Worm (Caenorhabditis elegans): ENCODE results near the gene npr-26.
A peak's percentile ranks its signal among the peaks of the same experiment; 100 is the strongest.

npr-26 gene

DNA sequence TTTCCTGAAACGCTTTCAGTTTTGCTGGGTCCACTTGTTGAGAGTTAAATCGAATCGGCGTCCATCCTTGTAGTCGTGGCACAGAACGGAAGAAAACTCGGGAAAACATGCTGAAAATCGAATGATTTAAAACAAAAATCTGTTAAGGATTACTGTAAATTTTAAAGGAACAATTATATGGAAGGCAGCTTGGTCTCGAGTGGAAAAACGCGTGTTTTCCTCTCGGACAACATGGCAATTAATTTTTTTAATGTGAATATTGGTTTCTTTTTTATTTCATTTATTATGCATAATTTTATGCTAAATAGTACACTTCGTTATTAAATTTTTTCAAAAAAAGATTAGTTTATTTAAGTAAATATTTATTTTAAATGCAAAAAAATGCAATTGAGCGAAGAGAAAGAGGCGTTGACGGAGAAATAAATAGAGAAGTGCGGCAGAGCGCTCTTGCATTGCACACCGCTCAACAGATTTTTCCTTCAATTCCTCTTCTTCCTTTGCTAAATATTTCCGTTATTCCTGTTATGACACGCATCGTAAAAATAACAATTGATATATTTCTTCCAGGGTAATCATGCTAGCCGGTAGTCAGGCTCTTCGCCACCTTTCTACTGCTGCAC lies 37.5 kb downstream of the npr-26 start, which contains the start of the genes C30H6.9 and dlat-2 (continued):
- TF ChIP-seq lsy-2 (tag; optimal IDR thresholded peaks at IDR 0.05) (peak; percentile 19 to 50), efl-1 (optimal IDR thresholded peaks at IDR 0.05) (peak; percentile 20 to 25), efl-1 (GFP tag; optimal IDR thresholded peaks at IDR 0.05 in 1 of 2) (peak in 1 of 2 experiments; percentile 35), rnt-1 (tag; optimal IDR thresholded peaks at IDR 0.05) (no peak), nhr-76 (tag; optimal IDR thresholded peaks at IDR 0.05) (no peak), snu-23 (GFP tag; optimal IDR thresholded peaks at IDR 0.05) (peak; percentile 15), nhr-19 (GFP tag; conservative IDR thresholded peaks at IDR 0.05) (no peak), sup-37 (GFP tag; optimal IDR thresholded peaks at IDR 0.05) (no peak), dpl-1 (GFP tag; optimal IDR thresholded peaks at IDR 0.05) (peak in 2 of 3 experiments; percentile 21 to 49), nhr-84 (tag; optimal IDR thresholded peaks at IDR 0.05) (no peak), fkh-8 (tag; optimal IDR thresholded peaks at IDR 0.05) (no peak), C16A3.4 (tag; optimal IDR thresholded peaks at IDR 0.05) (peak; percentile 11)

DNA sequence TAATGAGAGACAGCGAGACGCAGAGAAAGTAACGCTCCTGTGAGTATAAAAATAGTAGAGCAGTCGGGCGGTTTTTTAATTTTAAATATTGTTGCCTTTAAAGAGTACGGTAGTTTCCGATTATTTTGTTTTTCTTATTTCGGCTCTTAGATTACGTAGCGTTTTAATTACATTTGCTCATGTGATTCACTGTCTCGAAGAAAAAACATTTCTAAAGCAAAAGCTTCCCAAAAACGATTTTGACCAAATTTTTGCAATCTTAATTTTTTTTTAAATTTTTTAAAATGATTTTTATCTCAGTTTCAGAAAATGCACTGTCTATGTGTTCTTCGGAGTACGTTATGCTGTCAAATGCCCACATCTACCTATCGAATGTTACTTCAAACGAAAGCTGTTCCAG lies 41.5 kb downstream of the npr-26 start, which contains the start of gene haf-1:
Gene haf-1 (plus strand): TSS at position 301 of the 400 bp plus-strand sequence.
- no peak for TF ChIP-seq efl-1 (optimal IDR thresholded peaks at IDR 0.05)
- peak in 1 of 2 experiments; percentile 13 for TF ChIP-seq efl-1 (GFP tag; optimal IDR thresholded peaks at IDR 0.05 in 1 of 2)
- TF ChIP-seq ceh-63 (GFP tag; optimal IDR thresholded peaks at IDR 0.05) = no peak

DNA sequence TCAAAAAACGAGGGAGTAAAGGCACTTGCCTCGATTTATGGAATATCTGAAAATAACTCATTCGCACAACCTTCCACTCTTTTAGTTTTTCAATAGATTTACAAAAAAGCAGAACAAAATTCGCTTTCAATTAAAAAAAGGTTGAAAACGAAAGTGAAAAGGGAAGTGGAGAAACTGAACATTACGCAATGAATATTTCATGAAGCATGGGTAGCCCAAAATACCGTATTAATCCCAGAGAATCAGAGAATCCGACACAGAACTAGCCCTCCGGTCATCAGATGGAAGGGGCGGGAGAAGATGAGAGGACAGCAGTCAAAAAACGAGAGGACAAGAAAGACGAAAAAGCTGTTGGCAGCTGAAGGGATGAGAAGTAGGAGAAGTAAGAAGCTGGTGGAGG lies 46.2 kb downstream of the npr-26 start, which contains the start of gene C30H6.5:
Gene C30H6.5 (plus strand): TSS at position 301 of the 400 bp plus-strand sequence.
- TF ChIP-seq egl-27 (tag; optimal IDR thresholded peaks at IDR 0.05) = no peak
- peak; percentile 82 for TF ChIP-seq blmp-1 (tag; optimal IDR thresholded peaks at IDR 0.05)
- no peak for TF ChIP-seq fkh-10 (GFP tag; optimal IDR thresholded peaks at IDR 0.05)

ce11 chrIV:17368292-17368691 lies 49.3 kb downstream of the npr-26 start, which contains the start of gene trh-1:
Gene trh-1 (plus strand): TSS chrIV:17368592.
- TF ChIP-seq nhr-20 (tag; optimal IDR thresholded peaks at IDR 0.05) (no peak), unc-98 (GFP tag; IDR thresholded peaks at IDR 0.05) (no peak), vab-15 (tag; optimal IDR thresholded peaks at IDR 0.05) (no peak), fos-1 (tag; optimal IDR thresholded peaks at IDR 0.05) (no peak), nhr-237 (tag; optimal IDR thresholded peaks at IDR 0.05) (no peak), nhr-84 (tag; optimal IDR thresholded peaks at IDR 0.05) (no peak), unc-130 (tag; optimal IDR thresholded peaks at IDR 0.05) (no peak), pag-3 (tag; optimal IDR thresholded peaks at IDR 0.05; ENCODE audit: borderline replicate concordance, insufficient read depth) (no peak), aha-1 (tag; optimal IDR thresholded peaks at IDR 0.05) (no peak), xbp-1 (tag; optimal IDR thresholded peaks at IDR 0.05) (no peak), mef-2 (tag; optimal IDR thresholded peaks at IDR 0.05) (no peak), jun-1 (tag; optimal IDR thresholded peaks at IDR 0.05) (no peak), nhr-76 (tag; optimal IDR thresholded peaks at IDR 0.05) (no peak), egl-27 (tag; optimal IDR thresholded peaks at IDR 0.05) (no peak)

ce11 chrIV:17367294-17367693 lies 50.3 kb downstream of the npr-26 start, which contains the start of gene zipt-17:
Gene zipt-17 (minus strand): TSS chrIV:17367394.
- no peak for TF ChIP-seq zag-1 (tag; optimal IDR thresholded peaks at IDR 0.05)
- TF ChIP-seq fkh-10 (GFP tag; optimal IDR thresholded peaks at IDR 0.05) = no peak
- no peak for TF ChIP-seq mdl-1 (tag; optimal IDR thresholded peaks at IDR 0.05)
- no peak for TF ChIP-seq blmp-1 (tag; optimal IDR thresholded peaks at IDR 0.05)
- no peak for TF ChIP-seq nhr-47 (tag; optimal IDR thresholded peaks at IDR 0.05)

ce11 chrIV:17361143-17361542 lies 56.5 kb downstream of the npr-26 start, which contains the start of gene clec-202:
Gene clec-202 (plus strand): TSS chrIV:17361443.
- TF ChIP-seq grh-1 (GFP tag; IDR thresholded peaks at IDR 0.05) (no peak), nhr-237 (tag; optimal IDR thresholded peaks at IDR 0.05) (no peak), mef-2 (tag; optimal IDR thresholded peaks at IDR 0.05) (no peak), skn-1 (tag; optimal IDR thresholded peaks at IDR 0.05) (no peak), nhr-77 (tag; optimal IDR thresholded peaks at IDR 0.05) (no peak), unc-62 (GFP tag; optimal IDR thresholded peaks at IDR 0.05) (no peak), lin-35 (GFP tag; optimal IDR thresholded peaks at IDR 0.05) (no peak), mdl-1 (tag; optimal IDR thresholded peaks at IDR 0.05) (no peak), lin-13 (GFP tag; optimal IDR thresholded peaks at IDR 0.05) (no peak), unc-98 (GFP tag; IDR thresholded peaks at IDR 0.05) (no peak), lir-3 (tag; optimal IDR thresholded peaks at IDR 0.05; ENCODE audit: poor library complexity) (no peak), fkh-10 (GFP tag; optimal IDR thresholded peaks at IDR 0.05) (no peak), F16B12.6 (tag; optimal IDR thresholded peaks at IDR 0.05) (no peak), lin-15B (tag; optimal IDR thresholded peaks at IDR 0.05) (no peak)
